Worm (Caenorhabditis elegans): Measurements from ENCODE around the gene cnt-1.

DNA sequence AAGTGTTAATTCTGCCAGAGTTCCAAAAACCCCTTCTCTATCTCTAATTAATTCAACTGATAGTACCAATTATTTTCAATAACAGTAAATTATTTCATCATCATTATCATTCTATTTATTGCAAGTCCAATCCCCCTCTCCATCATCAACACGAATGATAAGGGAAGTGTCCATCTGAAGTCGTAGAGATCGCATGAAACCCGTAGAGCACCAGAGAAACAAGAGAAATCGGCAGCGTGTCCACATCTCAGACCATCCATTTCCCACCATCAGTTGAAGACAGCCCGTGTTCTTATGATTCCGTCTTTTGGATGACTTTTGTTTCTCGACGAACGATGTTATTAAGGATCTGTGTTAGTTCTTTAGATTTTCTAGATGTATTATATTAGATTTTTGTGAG, 35.2 kb downstream of the cnt-1 start:
- no peak for TF ChIP-seq lin-39 (tag; optimal IDR thresholded peaks at IDR 0.05)
- TF ChIP-seq eor-1 (tag; optimal IDR thresholded peaks at IDR 0.05): no peak
- TF ChIP-seq nhr-11 (tag; optimal IDR thresholded peaks at IDR 0.05): no peak
- TF ChIP-seq skn-1 (tag; optimal IDR thresholded peaks at IDR 0.05): no peak
- no peak for TF ChIP-seq nhr-12 (tag; optimal IDR thresholded peaks at IDR 0.05)
- TF ChIP-seq egl-27 (tag; optimal IDR thresholded peaks at IDR 0.05): no peak
- TF ChIP-seq ztf-11 (tag; optimal IDR thresholded peaks at IDR 0.05): no peak

All from whole organism, L3 larva.